Worm (Caenorhabditis elegans) whole organism, young adult: ENCODE data around the gene R07B7.10.

Experiments used
- B0019.2 ChIP-seq: fragments of 200-800 bp; sonication (Bioruptor generic); conservative IDR thresholded peaks from 2 replicates; pipeline ENCODE4 v1.3.6; 2022; ENCODE audit warnings: missing genetic modification reagents, missing genetic modification characterization, missing compliant biosample characterization
- D2030.7 ChIP-seq: fragments of 200-800 bp; sonication (Bioruptor generic); IDR thresholded peaks from 2 replicates; pipeline ENCODE4 v1.3.6; 2022; ENCODE audit warnings: missing genetic modification reagents, missing genetic modification characterization, missing compliant biosample characterization
- F23B12.7 ChIP-seq: sonication (generic microtip); optimal IDR thresholded peaks from 2 replicates; lab custom pipeline; 2017; ENCODE audit warnings: missing genetic modification characterization, mild to moderate bottlenecking, missing compliant biosample characterization, antibody characterized with exemption, moderate library complexity; ENCODE audit not compliant: insufficient read depth
- F33H1.4 ChIP-seq: fragments of 200-800 bp; sonication (Bioruptor generic); IDR thresholded peaks from 2 replicates; pipeline ENCODE4 v1.3.6; 2022; ENCODE audit warnings: missing genetic modification reagents, missing genetic modification characterization, missing compliant biosample characterization
- F37B4.10 ChIP-seq: fragments of 200-800 bp; sonication (Bioruptor generic); IDR thresholded peaks from 2 replicates; pipeline ENCODE4 v1.3.6; 2022; ENCODE audit warnings: missing genetic modification characterization, missing compliant biosample characterization
- F39B2.1 ChIP-seq: fragments of 200-800 bp; sonication (Bioruptor generic); IDR thresholded peaks from 2 replicates; pipeline ENCODE4 v1.3.6; 2022; ENCODE audit warnings: missing genetic modification reagents, missing genetic modification characterization, missing compliant biosample characterization
- F55B11.4 ChIP-seq: sonication (generic microtip); optimal IDR thresholded peaks from 2 replicates; lab custom pipeline; 2016; ENCODE audit warnings: missing compliant biosample characterization, missing genetic modification characterization, borderline replicate concordance; ENCODE audit not compliant: insufficient read depth
- K11D2.4 ChIP-seq: fragments of 200-800 bp; sonication (Bioruptor generic); IDR thresholded peaks from 2 replicates; pipeline ENCODE4 v1.3.6; 2022; ENCODE audit warnings: missing genetic modification reagents, missing genetic modification characterization, missing compliant biosample characterization
- Y79H2A.3 ChIP-seq: fragments of 200-800 bp; sonication (Bioruptor generic); conservative IDR thresholded peaks from 2 replicates; pipeline ENCODE4 v1.3.6; 2022; ENCODE audit warnings: missing genetic modification reagents, missing genetic modification characterization, missing compliant biosample characterization
- Y95B8A.8 ChIP-seq: fragments of 200-800 bp; sonication (Bioruptor generic); IDR thresholded peaks from 2 replicates; pipeline ENCODE4 v1.3.6; 2022; ENCODE audit warnings: missing genetic modification reagents, missing genetic modification characterization, missing compliant biosample characterization
- ZK185.1 ChIP-seq: sonication (generic microtip); optimal IDR thresholded peaks from 2 replicates; lab custom pipeline; 2016; ENCODE audit warnings: mild to moderate bottlenecking, missing genetic modification characterization, missing compliant biosample characterization; ENCODE audit not compliant: poor library complexity, severe bottlenecking
- attf-3 ChIP-seq: fragments of 200-800 bp; sonication (Bioruptor generic); conservative IDR thresholded peaks from 2 replicates; pipeline ENCODE4 v1.3.6; 2022; ENCODE audit warnings: missing genetic modification reagents, missing genetic modification characterization, missing compliant biosample characterization
- attf-5 ChIP-seq: fragments of 200-800 bp; sonication (Bioruptor generic); optimal IDR thresholded peaks from 2 replicates; lab custom pipeline; 2018; ENCODE audit warnings: mild to moderate bottlenecking, missing genetic modification characterization, missing compliant biosample characterization
- cebp-2 ChIP-seq: fragments of 200-800 bp; sonication (Bioruptor generic); IDR thresholded peaks from 2 replicates; pipeline ENCODE4 v1.3.6; 2022; ENCODE audit warnings: missing genetic modification characterization, missing compliant biosample characterization
- chd-7 ChIP-seq: sonication (generic microtip); optimal IDR thresholded peaks from 2 replicates; lab custom pipeline; 2016; ENCODE audit warnings: mild to moderate bottlenecking, missing genetic modification characterization, moderate library complexity, missing compliant biosample characterization
- dox-1 ChIP-seq: fragments of 200-800 bp; sonication (Bioruptor generic); IDR thresholded peaks from 2 replicates; pipeline ENCODE4 v1.3.6; 2022; ENCODE audit warnings: missing genetic modification reagents, missing genetic modification characterization, missing compliant biosample characterization
- dpl-1 ChIP-seq: fragments of 150-350 bp; optimal IDR thresholded peaks from 2 replicates; lab custom pipeline; 2014; ENCODE audit warnings: missing biosample characterization, missing genetic modification reagents, missing genetic modification characterization
- egrh-3 ChIP-seq: fragments of 200-800 bp; sonication (Bioruptor generic); IDR thresholded peaks from 2 replicates; pipeline ENCODE4 v1.3.6; 2022; ENCODE audit warnings: missing genetic modification reagents, missing genetic modification characterization, missing compliant biosample characterization
- hmg-20 ChIP-seq: fragments of 200-800 bp; sonication (Bioruptor generic); IDR thresholded peaks from 2 replicates; pipeline ENCODE4 v1.3.6; 2022; ENCODE audit warnings: missing genetic modification reagents, missing genetic modification characterization, missing compliant biosample characterization
- let-607 ChIP-seq, 2 experiments: fragments of 200-800 bp in 1 of 2; sonication (Bioruptor generic) in 1 of 2; sonication (generic microtip) in 1 of 2; optimal IDR thresholded peaks; 2 replicates each; lab custom pipeline; 2016 to 2018; ENCODE audit warnings: mild to moderate bottlenecking in 2 of 2, missing compliant biosample characterization in 2 of 2, missing genetic modification characterization in 2 of 2, moderate library complexity in 2 of 2, missing genotype in 1 of 2
- lir-1 ChIP-seq: fragments of 200-800 bp; sonication (Bioruptor generic); conservative IDR thresholded peaks from 2 replicates; pipeline ENCODE4 v1.3.6; 2022; ENCODE audit warnings: missing genetic modification reagents, missing genetic modification characterization, missing compliant biosample characterization
- lsl-1 ChIP-seq: fragments of 200-800 bp; sonication (Bioruptor generic); optimal IDR thresholded peaks from 2 replicates; lab custom pipeline; 2018; ENCODE audit warnings: mild to moderate bottlenecking, missing genetic modification characterization, moderate library complexity, missing compliant biosample characterization
- madf-3 ChIP-seq: fragments of 200-800 bp; sonication (Bioruptor generic); IDR thresholded peaks from 2 replicates; pipeline ENCODE4 v1.3.6; 2022; ENCODE audit warnings: missing genetic modification reagents, missing genetic modification characterization, missing compliant biosample characterization
- madf-6 ChIP-seq: fragments of 200-800 bp; sonication (Bioruptor generic); IDR thresholded peaks from 2 replicates; pipeline ENCODE4 v1.3.6; 2022; ENCODE audit warnings: missing genetic modification reagents, missing genetic modification characterization, missing compliant biosample characterization
- madf-8 ChIP-seq: fragments of 200-800 bp; sonication (Bioruptor generic); conservative IDR thresholded peaks from 2 replicates; pipeline ENCODE4 v1.3.6; 2022; ENCODE audit warnings: missing genetic modification reagents, missing genetic modification characterization, missing compliant biosample characterization
- nfya-1 ChIP-seq: sonication (generic microtip); optimal IDR thresholded peaks from 2 replicates; lab custom pipeline; 2017; ENCODE audit warnings: antibody characterized with exemption, missing compliant biosample characterization, missing genetic modification characterization, borderline replicate concordance; ENCODE audit not compliant: insufficient read depth
- nhr-120 ChIP-seq: fragments of 200-800 bp; sonication (Bioruptor generic); IDR thresholded peaks from 2 replicates; pipeline ENCODE4 v1.3.6; 2022; ENCODE audit warnings: missing genetic modification characterization, missing compliant biosample characterization
- nhr-27 ChIP-seq: fragments of 200-800 bp; sonication (Bioruptor generic); optimal IDR thresholded peaks from 2 replicates; lab custom pipeline; 2018; ENCODE audit warnings: mild to moderate bottlenecking, missing genetic modification characterization, moderate library complexity, missing compliant biosample characterization
- nhr-80 ChIP-seq: sonication (generic microtip); optimal IDR thresholded peaks from 2 replicates; lab custom pipeline; 2016; ENCODE audit warnings: missing genetic modification characterization, missing compliant biosample characterization
- nhr-90 ChIP-seq: sonication (generic microtip); optimal IDR thresholded peaks from 2 replicates; lab custom pipeline; 2016; ENCODE audit warnings: missing genotype, mild to moderate bottlenecking, missing genetic modification characterization, missing compliant biosample characterization
- pbrm-1 ChIP-seq: fragments of 200-800 bp; sonication (Bioruptor generic); IDR thresholded peaks from 2 replicates; pipeline ENCODE4 v1.3.6; 2022; ENCODE audit warnings: missing genetic modification reagents, missing genetic modification characterization, missing compliant biosample characterization
- rcor-1 ChIP-seq: fragments of 200-800 bp; sonication (Bioruptor generic); IDR thresholded peaks from 2 replicates; pipeline ENCODE4 v1.3.6; 2022; ENCODE audit warnings: missing genetic modification reagents, missing genetic modification characterization, missing compliant biosample characterization
- snpc-3.4 ChIP-seq: sonication (generic microtip); optimal IDR thresholded peaks from 2 replicates; lab custom pipeline; 2017; ENCODE audit warnings: missing genetic modification characterization, mild to moderate bottlenecking, missing compliant biosample characterization, antibody characterized with exemption, moderate library complexity, missing genotype, missing genetic modification reagents
- snpc-4 ChIP-seq, 5 experiments: fragments of 150-350 bp in 1 of 5; sonication (generic microtip) in 4 of 5; optimal IDR thresholded peaks; 2 replicates each; lab custom pipeline; 2014 to 2018; ENCODE audit warnings: missing genetic modification characterization in 5 of 5, missing biosample characterization in 3 of 5, antibody characterized with exemption in 2 of 5, mild to moderate bottlenecking in 2 of 5, missing compliant biosample characterization in 2 of 5, missing genotype in 2 of 5, moderate library complexity in 2 of 5, missing genetic modification reagents in 1 of 5
- somi-1 ChIP-seq: fragments of 200-800 bp; sonication (Bioruptor generic); optimal IDR thresholded peaks from 2 replicates; lab custom pipeline; 2018; ENCODE audit warnings: mild to moderate bottlenecking, missing genetic modification characterization, missing compliant biosample characterization
- tbp1 ChIP-seq: fragments of 200-800 bp; sonication (Bioruptor generic); optimal IDR thresholded peaks from 2 replicates; lab custom pipeline; 2018; ENCODE audit warnings: mild to moderate bottlenecking, missing genetic modification characterization, missing compliant biosample characterization
- tbx-9 ChIP-seq: sonication (generic microtip); optimal IDR thresholded peaks from 2 replicates; lab custom pipeline; 2016; ENCODE audit warnings: borderline replicate concordance, missing genetic modification characterization, inconsistent platforms, missing compliant biosample characterization
- unc-130 ChIP-seq: sonication (generic microtip); optimal IDR thresholded peaks from 2 replicates; lab custom pipeline; 2016; ENCODE audit warnings: missing genetic modification reagents, missing genetic modification characterization, missing compliant biosample characterization
- zim-3 ChIP-seq: sonication (generic microtip); optimal IDR thresholded peaks from 2 replicates; lab custom pipeline; 2017; ENCODE audit warnings: mild to moderate bottlenecking, missing genetic modification characterization, moderate library complexity, missing compliant biosample characterization
- ztf-22 ChIP-seq: fragments of 200-800 bp; sonication (Bioruptor generic); optimal IDR thresholded peaks from 2 replicates; lab custom pipeline; 2018; ENCODE audit warnings: mild to moderate bottlenecking, missing genetic modification characterization, moderate library complexity, missing compliant biosample characterization
- ztf-25 ChIP-seq: fragments of 200-800 bp; sonication (Bioruptor generic); IDR thresholded peaks from 2 replicates; pipeline ENCODE4 v1.3.6; 2022; ENCODE audit warnings: missing genetic modification reagents, missing genetic modification characterization, missing compliant biosample characterization
- ztf-28 ChIP-seq: fragments of 200-800 bp; sonication (Bioruptor generic); IDR thresholded peaks from 2 replicates; pipeline ENCODE4 v1.3.6; 2022; ENCODE audit warnings: missing genetic modification reagents, missing genetic modification characterization, missing compliant biosample characterization

R07B7.10 gene

DNA sequence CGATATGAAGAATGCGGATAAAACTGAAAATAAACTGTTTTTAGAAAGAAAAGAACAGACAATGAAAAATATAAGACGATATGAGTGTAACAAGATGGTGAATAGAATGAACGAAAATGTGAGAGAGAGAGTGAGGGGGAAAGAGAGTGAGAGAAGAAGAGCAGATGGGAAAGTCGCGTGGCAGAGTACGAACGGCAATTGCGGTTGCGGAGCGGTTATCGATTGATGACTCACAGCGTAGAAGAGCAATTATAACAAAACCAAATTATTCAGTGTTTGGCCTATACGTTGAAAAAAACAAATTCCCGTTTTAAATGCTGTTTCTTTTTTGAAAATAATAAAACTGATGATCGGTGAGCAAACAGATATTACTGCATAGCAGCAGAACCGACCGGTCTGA, 17.6 kb upstream of the R07B7.10 start, which contains the start of gene pqn-53 (continued):
- TF ChIP-seq K11D2.4 (GFP tag; lab: Robert Waterston, UW), result no peak
- TF ChIP-seq nfya-1 (tag; lab: Kevin White, UChicago), result no peak
- no peak for TF ChIP-seq hmg-20
- TF ChIP-seq madf-3, result 0 out of 2 replicates have a peak, but pooled peaks have one; percentile 48
- no peak for TF ChIP-seq lir-1 (GFP tag; lab: Robert Waterston, UW)
- TF ChIP-seq ZK185.1 (tag; lab: Kevin White, UChicago), result peak; percentile 8
- TF ChIP-seq let-607 (tag; optimal IDR thresholded peaks at IDR 0.05; lab: Kevin White, UChicago), result no peak
- TF ChIP-seq F33H1.4, result no peak
- TF ChIP-seq F37B4.10, result no peak
- 0 out of 2 replicates have a peak, but pooled peaks have one; percentile 26 for TF ChIP-seq madf-6 (GFP tag; lab: Robert Waterston, UW)
- TF ChIP-seq nhr-80 (tag; lab: Kevin White, UChicago), result peak; percentile 12

DNA sequence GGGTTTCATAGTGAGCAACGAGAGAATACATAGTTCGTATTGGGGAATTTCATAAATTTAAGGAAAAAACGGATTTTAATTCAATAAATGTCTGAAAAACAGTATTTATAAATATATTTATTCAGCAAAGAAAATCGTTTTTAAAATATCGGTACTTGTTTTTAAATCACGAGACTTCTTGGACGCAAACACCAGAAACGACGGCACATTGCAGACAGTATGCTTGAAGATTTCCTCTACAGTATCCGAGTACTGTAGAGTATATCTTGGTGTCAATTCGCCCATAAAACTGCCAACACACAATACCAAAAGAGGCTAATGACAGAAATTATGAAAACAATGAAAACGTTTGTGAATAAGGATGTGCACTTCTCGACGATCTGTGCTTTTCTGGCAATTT, 17.2 kb upstream of the R07B7.10 start:
- peak; percentile 24 for TF ChIP-seq snpc-3.4 (tag; lab: Kevin White, UChicago)
- no peak for TF ChIP-seq madf-3
- 0 out of 2 replicates have a peak, but pooled peaks have one; percentile 37 for TF ChIP-seq pbrm-1 (GFP tag; lab: Robert Waterston, UW)
- TF ChIP-seq D2030.7 (GFP tag; lab: Robert Waterston, UW), result no peak
- TF ChIP-seq F33H1.4, result 0 out of 2 replicates have a peak, but pooled peaks have one; percentile 15
- no peak for TF ChIP-seq nhr-90 (tag; lab: Kevin White, UChicago)
- TF ChIP-seq dpl-1, result peak; percentile 20
- TF ChIP-seq snpc-4 (GFP tag; optimal IDR thresholded peaks at IDR 0.05; lab: Kevin White, UChicago), result no peak
- TF ChIP-seq snpc-4 (tag; optimal IDR thresholded peaks at IDR 0.05; lab: Kevin White, UChicago), result peak in 1 of 4 experiments; percentile 49
- no peak for TF ChIP-seq somi-1
- 0 out of 2 replicates have a peak, but pooled peaks have one; percentile 18 for TF ChIP-seq K11D2.4 (GFP tag; lab: Robert Waterston, UW)
- no peak for TF ChIP-seq tbx-9 (tag; lab: Kevin White, UChicago)
- TF ChIP-seq egrh-3 (GFP tag; lab: Robert Waterston, UW), result no peak
- TF ChIP-seq F23B12.7 (tag; lab: Kevin White, UChicago), result peak; percentile 64
- TF ChIP-seq dox-1 (GFP tag; lab: Robert Waterston, UW), result peak; percentile 29; the same call in 1 of the 2 replicates
- TF ChIP-seq lsl-1, result peak; percentile 86

DNA sequence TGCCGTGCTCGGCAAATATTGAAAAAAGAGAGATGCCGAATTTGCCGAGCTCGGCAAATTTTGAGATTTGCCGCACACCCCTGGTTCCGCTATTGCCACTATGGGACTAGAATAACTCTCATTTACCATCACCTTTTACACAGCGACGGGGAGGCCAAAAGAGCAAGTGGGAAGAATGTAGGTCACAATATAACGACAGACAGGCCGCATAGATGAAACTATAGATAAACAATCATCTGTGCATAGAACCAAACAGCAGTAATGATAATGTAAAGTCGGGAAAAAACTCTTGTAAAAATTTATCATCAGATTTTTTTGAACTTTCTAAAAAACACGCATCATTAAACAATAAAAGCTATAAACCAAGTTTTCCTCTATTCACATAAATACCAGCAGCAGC, 14.6 kb upstream of the R07B7.10 start, which contains the start of gene kmo-2:
Gene kmo-2, minus strand, starts transcription at position 101 of the 400 bp plus-strand sequence.
- no peak for TF ChIP-seq ztf-22 (GFP tag; lab: Kevin White, UChicago)
- no peak for TF ChIP-seq attf-3
- no peak for TF ChIP-seq cebp-2 (GFP tag; lab: Robert Waterston, UW)
- TF ChIP-seq let-607 (tag; optimal IDR thresholded peaks at IDR 0.05; lab: Kevin White, UChicago), result no peak
- TF ChIP-seq F23B12.7 (tag; lab: Kevin White, UChicago), result no peak
- TF ChIP-seq attf-5, result no peak
- no peak for TF ChIP-seq snpc-3.4 (tag; lab: Kevin White, UChicago)
- TF ChIP-seq zim-3, result no peak
- no peak for TF ChIP-seq B0019.2 (GFP tag; lab: Robert Waterston, UW)
- TF ChIP-seq unc-130 (GFP tag; lab: Kevin White, UChicago), result no peak
- no peak for TF ChIP-seq tbp1

DNA sequence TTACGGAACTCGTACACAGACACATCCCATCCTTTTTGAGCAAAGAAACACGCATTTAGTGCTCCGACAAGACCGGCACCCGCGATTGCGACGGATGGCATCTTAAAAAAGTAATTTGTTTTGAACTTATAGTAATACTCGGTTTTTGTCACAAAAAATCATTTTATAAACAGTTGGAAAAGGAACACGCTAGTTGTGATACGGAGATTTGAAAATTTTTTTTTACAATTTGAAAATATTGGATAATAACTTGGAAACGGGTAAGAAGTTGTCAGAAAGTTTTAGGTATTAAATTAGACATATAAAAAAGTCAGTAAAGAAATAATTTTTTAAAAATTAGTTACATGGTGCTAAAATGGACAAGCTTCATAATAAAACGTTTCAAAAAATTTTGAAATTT, 12.6 kb upstream of the R07B7.10 start, which contains the start of gene kmo-1:
Gene kmo-1, minus strand, starts transcription at position 101 of the 400 bp plus-strand sequence.
- no peak for TF ChIP-seq ztf-25 (GFP tag; lab: Robert Waterston, UW)
- no peak for TF ChIP-seq attf-3
- TF ChIP-seq nfya-1 (tag; lab: Kevin White, UChicago), result no peak
- no peak for TF ChIP-seq Y79H2A.3
- TF ChIP-seq Y95B8A.8 (GFP tag; lab: Robert Waterston, UW), result no peak
- no peak for TF ChIP-seq tbp1
- no peak for TF ChIP-seq madf-8
- TF ChIP-seq rcor-1, result no peak
- no peak for TF ChIP-seq ztf-28 (GFP tag; lab: Robert Waterston, UW)
- TF ChIP-seq chd-7 (tag; lab: Kevin White, UChicago), result no peak
- TF ChIP-seq nhr-27 (tag; lab: Kevin White, UChicago), result no peak
- TF ChIP-seq F39B2.1 (GFP tag; lab: Robert Waterston, UW), result no peak
- no peak for TF ChIP-seq F55B11.4 (tag; lab: Kevin White, UChicago)
- no peak for TF ChIP-seq nhr-120 (GFP tag; lab: Robert Waterston, UW)
- TF ChIP-seq F33H1.4, result no peak
